Worm (Caenorhabditis elegans) whole organism, L1 larva: Measurements from ENCODE around the gene T24G10.2.

ENCODE experiments used
- C34B4.2 ChIP-seq: sonication (generic microtip); optimal IDR thresholded peaks from 2 replicates; lab custom pipeline; 2017; ENCODE audit warnings: mild to moderate bottlenecking, missing genetic modification characterization, missing compliant biosample characterization
- elt-3 ChIP-seq, 6 experiments: fragments of 150-350 bp in 1 of 6; sonication (generic microtip); optimal IDR thresholded peaks; 2 replicates each; lab custom pipeline; 2017 to 2018; ENCODE audit warnings: missing biosample characterization in 6 of 6, missing genetic modification characterization in 6 of 6, inconsistent platforms in 1 of 6
- nhr-71 ChIP-seq: sonication (generic microtip); optimal IDR thresholded peaks from 2 replicates; lab custom pipeline; 2016; ENCODE audit warnings: mild to moderate bottlenecking, missing genetic modification characterization, moderate library complexity, missing compliant biosample characterization

DNA sequence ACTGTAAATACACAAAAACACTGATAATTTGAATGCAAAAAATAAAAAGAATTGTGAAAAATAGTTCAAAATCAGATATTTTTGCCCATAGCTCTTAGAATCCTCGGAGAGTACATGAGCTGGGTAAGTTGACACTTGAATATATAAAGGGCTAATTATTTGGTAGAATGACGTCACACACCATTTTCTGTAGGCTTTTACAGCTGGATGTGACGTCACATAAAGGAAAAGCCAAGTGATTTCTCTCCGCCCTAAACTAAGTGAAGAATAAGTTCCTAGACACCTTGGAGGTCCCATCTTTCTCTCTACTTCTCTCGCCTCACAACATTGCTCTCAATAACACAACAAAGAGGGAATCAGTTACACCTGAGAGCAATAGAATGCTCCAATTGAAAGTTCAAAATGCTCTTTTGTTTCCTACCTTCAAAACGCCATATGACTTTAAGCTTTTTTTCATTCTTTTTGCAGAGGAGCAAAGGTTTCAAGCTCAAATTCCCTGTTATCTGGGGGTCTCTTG lies 44.6 kb upstream of the T24G10.2 start, which contains the start of gene osg-1:
- no peak for TF ChIP-seq C34B4.2 (tag; lab: Kevin White, UChicago)
- TF ChIP-seq elt-3 (tag; optimal IDR thresholded peaks at IDR 0.05; lab: Kevin White, UChicago): no peak
- no peak for TF ChIP-seq nhr-71 (tag; lab: Kevin White, UChicago)
